Worm (Caenorhabditis elegans): ENCODE measurements around the gene W02H5.2.

The W02H5.2 gene

DNA sequence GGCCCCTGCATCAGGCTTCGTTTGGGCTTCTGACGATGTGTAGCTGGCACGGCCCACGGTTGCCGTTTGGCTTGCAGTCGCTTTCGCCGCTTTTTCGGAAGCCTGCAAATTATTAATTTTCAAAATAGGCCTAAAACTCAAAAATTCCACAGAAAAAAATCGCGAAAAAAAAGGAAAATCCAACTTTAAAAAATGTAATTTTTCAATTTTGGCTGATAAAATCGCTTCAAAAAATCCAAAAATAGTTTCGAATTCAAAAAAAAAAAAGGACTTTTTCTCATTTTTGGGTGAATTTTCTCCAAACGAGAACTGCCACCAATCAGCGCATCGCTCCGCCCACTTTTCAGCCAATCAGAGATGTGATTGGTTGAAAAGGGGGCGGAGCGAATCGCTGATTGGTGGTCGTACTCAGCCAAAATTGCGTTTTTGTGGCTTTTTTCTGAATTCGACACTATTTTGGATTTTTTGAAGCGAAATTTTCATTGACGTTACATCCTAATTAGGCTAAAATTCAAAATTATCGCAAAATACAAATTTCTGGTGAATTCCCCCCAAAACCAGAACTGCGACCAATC is 8.2 kb downstream of the W02H5.2 start:
- no peak for TF ChIP-seq unc-62 (GFP tag; optimal IDR thresholded peaks at IDR 0.05)

- TF ChIP-seq unc-62 (GFP tag; optimal IDR thresholded peaks at IDR 0.05), result no peak
These were observed 11.8 kb downstream of the W02H5.2 start for ce11 chrV:2650980-2651379.

DNA sequence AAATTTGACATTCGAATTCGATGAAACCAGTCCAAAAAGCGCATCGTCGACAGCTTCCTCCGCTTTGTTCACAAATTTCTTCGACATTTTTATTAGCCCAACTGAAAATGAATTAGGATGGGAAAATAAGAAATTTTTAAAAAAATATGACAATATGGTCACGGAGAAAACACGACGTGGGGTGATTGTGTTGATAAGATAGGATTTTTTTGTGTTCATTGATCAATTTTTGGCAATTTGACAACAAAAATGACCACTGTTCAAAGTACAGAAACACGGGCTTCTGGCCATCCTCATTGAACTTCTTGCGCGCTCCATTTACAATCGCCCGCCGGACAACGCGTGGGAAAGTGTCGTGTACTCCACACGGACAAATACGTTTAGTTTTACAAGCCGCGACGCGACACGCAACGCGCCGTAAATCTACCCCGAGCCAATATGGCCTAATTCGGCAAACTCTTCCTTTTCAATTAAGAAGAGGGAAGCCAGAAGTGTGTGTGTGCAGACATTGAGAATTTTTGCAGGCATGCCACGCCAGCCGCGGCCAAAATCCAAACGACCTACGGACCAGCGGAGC is 13.5 kb downstream of the W02H5.2 start, which contains the start of the genes W02H5.8 and angl-1:
W02H5.8 (minus strand) TSS at position 101 of the 577 bp plus-strand sequence.
angl-1 (plus strand) TSS at position 527 of the 577 bp plus-strand sequence.
- TF ChIP-seq unc-62 (GFP tag; optimal IDR thresholded peaks at IDR 0.05), result no peak

ce11 chrV:2656159-2656558 is 17.0 kb downstream of the W02H5.2 start:
- no peak for TF ChIP-seq unc-62 (GFP tag; optimal IDR thresholded peaks at IDR 0.05)

ce11 chrV:2657682-2658081 is 18.5 kb downstream of the W02H5.2 start:
- no peak for TF ChIP-seq unc-62 (GFP tag; optimal IDR thresholded peaks at IDR 0.05)

- TF ChIP-seq unc-62 (GFP tag; optimal IDR thresholded peaks at IDR 0.05), result no peak
These were observed 21.3 kb downstream of the W02H5.2 start for ce11 chrV:2660457-2660856.

DNA sequence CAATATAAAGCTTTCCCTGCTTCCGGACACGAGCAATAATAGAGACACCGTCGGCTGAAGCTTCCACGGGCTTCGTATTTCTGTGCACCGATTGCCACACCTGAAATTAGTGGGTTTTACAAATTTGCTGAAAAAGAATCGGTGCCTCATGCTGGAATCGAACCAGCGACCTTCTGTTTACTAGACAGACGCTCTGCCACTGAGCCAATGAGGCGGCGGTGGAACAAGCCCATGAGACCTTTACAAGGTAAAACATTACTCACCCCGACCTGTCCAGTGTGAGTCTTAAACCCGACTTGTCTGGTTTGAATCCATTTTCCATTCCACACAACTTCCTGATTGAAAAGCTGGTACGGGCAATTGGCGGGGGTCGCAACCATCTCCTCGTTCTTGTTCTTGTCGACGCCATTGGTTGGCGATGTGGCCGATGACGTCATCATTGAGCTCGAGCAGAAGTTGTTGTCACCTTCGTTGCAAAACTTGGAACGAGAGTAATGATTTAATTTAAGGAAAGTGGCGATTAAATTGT is 25.5 kb downstream of the W02H5.2 start, which contains the start of gene ndx-2:
ndx-2 (minus strand) TSS at position 479 of the 529 bp plus-strand sequence.
- TF ChIP-seq unc-62 (GFP tag; optimal IDR thresholded peaks at IDR 0.05), result no peak

- no peak for TF ChIP-seq unc-62 (GFP tag; optimal IDR thresholded peaks at IDR 0.05)
These were observed 27.5 kb downstream of the W02H5.2 start, which contains the start of gene W02G9.4 for ce11 chrV:2666600-2666999. Gene W02G9.4 (plus strand): TSS chrV:2666900.

- TF ChIP-seq unc-62 (GFP tag; optimal IDR thresholded peaks at IDR 0.05), result no peak
These were observed 32.0 kb downstream of the W02H5.2 start, which contains the start of gene kel-8 for ce11 chrV:2671155-2671554. Gene kel-8 (plus strand): TSS chrV:2671455.

DNA sequence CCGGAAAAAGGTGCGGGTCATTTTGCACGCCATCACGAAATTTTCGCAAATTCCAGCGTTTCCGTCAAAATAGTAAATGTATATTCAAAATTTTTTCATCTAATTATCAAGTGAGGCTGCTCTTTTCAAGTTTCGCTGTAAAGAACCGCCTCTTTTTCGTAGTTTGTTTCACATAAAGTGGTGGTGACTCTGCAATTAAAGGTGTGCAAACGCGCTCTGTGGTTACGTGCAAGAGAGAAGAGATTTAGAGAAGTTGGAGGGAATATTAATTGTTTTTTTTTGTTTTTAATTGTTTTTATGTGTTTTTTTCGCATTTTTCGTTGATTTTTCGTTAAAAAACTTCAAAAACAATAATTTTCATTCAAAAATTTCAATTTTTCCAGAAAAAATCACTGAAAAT is 33.5 kb downstream of the W02H5.2 start, which contains the start of gene W02G9.3:
W02G9.3 (plus strand) TSS at position 384 of the 400 bp plus-strand sequence.
- no peak for TF ChIP-seq unc-62 (GFP tag; optimal IDR thresholded peaks at IDR 0.05)

- TF ChIP-seq unc-62 (GFP tag; optimal IDR thresholded peaks at IDR 0.05), result no peak
These were observed 34.7 kb downstream of the W02H5.2 start for ce11 chrV:2673807-2674206.

DNA sequence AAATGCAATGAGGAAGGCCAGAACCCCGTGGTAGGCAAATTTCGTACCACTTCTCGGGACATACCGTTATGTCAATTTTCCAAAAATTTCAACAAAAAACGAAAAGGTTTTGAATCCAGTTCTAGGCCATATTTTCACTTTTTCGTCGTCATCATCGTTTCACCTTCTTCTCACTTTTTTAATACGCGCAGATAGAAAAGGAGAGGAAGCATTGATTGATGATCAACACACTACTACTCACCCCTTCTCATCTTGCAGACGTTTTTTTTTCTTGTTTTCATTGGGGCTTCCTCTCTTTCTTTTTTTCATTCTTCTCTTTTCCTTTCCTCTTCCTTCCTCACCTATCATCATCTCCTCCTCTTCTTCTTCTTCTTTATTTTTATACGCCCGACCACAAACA is 36.6 kb downstream of the W02H5.2 start:
- no peak for TF ChIP-seq unc-62 (GFP tag; optimal IDR thresholded peaks at IDR 0.05)

ce11 chrV:2677648-2678047 is 38.5 kb downstream of the W02H5.2 start:
- TF ChIP-seq unc-62 (GFP tag; optimal IDR thresholded peaks at IDR 0.05), result no peak

ce11 chrV:2683497-2683896 is 44.4 kb downstream of the W02H5.2 start:
- TF ChIP-seq unc-62 (GFP tag; optimal IDR thresholded peaks at IDR 0.05), result no peak

ce11 chrV:2684227-2684626 is 45.1 kb downstream of the W02H5.2 start:
- no peak for TF ChIP-seq unc-62 (GFP tag; optimal IDR thresholded peaks at IDR 0.05)

ce11 chrV:2688562-2688961 is 49.4 kb downstream of the W02H5.2 start:
- no peak for TF ChIP-seq unc-62 (GFP tag; optimal IDR thresholded peaks at IDR 0.05)

- TF ChIP-seq unc-62 (GFP tag; optimal IDR thresholded peaks at IDR 0.05), result no peak
These were observed 51.3 kb downstream of the W02H5.2 start for ce11 chrV:2690478-2690877.
